Worm (Caenorhabditis elegans): ENCODE measurements around the gene K12H6.4.

The K12H6.4 gene

DNA sequence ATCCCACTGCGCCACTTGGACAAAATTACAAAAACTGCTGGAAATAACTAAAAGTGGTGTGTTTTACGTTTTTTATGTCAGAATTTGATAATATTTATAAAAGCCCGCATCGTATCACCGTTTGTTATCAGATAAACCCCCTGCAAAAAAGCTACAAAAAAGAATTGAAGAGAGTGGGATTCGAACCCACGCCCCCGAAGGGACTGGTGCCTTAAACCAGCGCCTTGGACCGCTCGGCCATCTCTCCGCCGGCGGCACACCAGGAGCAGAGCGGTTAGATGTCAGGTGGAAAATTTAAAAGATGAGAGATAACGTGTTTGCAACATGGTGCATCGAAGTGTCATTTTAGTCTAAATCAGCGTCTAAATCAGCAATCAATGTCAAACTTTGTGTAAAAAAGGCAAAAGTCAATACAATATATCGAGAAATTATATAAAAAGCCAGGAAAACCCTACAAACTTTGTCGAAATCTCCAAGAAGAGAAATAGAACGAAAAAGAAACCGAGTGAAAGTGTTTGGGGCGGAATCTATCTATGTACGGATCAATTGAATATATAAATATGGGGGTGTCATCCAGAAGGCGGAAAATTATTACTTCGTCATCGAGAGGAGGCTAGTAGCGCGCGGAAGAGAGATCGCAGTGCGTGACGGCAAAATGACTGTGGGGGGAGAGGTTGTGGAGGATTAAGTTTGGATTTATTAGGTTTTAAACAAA lies 37.5 kb upstream of the K12H6.4 start (continued):
- no peak for TF ChIP-seq gei-17 (GFP tag; optimal IDR thresholded peaks at IDR 0.05)
- TF ChIP-seq die-1 (tag; optimal IDR thresholded peaks at IDR 0.05): peak; percentile 73
- no peak for TF ChIP-seq atf-7 (tag; optimal IDR thresholded peaks at IDR 0.05)
- TF ChIP-seq lsl-1 (GFP tag; optimal IDR thresholded peaks at IDR 0.05): peak; percentile 45
- TF ChIP-seq mxl-1 (tag; optimal IDR thresholded peaks at IDR 0.05): no peak
- TF ChIP-seq rpc-1 (optimal IDR thresholded peaks at IDR 0.05): peak; percentile 63
- TF ChIP-seq rpc-1 (tag; optimal IDR thresholded peaks at IDR 0.05): peak; percentile 78
- no peak for TF ChIP-seq tbx-9 (tag; optimal IDR thresholded peaks at IDR 0.05; ENCODE audit: borderline replicate concordance)
- no peak for TF ChIP-seq Y67H2A.10 (GFP tag; conservative IDR thresholded peaks at IDR 0.05)
- TF ChIP-seq hrde-1 (tag; optimal IDR thresholded peaks at IDR 0.05; ENCODE audit: borderline replicate concordance): no peak
- TF ChIP-seq C06A6.2 (GFP tag; conservative IDR thresholded peaks at IDR 0.05): no peak
- TF ChIP-seq repo-1 (tag; optimal IDR thresholded peaks at IDR 0.05): no peak
- no peak for TF ChIP-seq snpc-3.4 (tag; optimal IDR thresholded peaks at IDR 0.05)
- no peak for TF ChIP-seq nhr-179 (tag; optimal IDR thresholded peaks at IDR 0.05)
- TF ChIP-seq mes-4 (tag; optimal IDR thresholded peaks at IDR 0.05): no peak
- TF ChIP-seq ets-4 (GFP tag; optimal IDR thresholded peaks at IDR 0.05): no peak
- no peak for TF ChIP-seq attf-6 (GFP tag; IDR thresholded peaks at IDR 0.05)
- TF ChIP-seq rcor-1 (GFP tag; IDR thresholded peaks at IDR 0.05): peak; percentile 39; the same call in 1 of the 2 replicates
- no peak for TF ChIP-seq ceh-79 (tag; optimal IDR thresholded peaks at IDR 0.05)
- TF ChIP-seq bed-2 (GFP tag; IDR thresholded peaks at IDR 0.05): no peak
- peak; percentile 83; the same call in 1 of the 2 replicates for TF ChIP-seq egl-44 (GFP tag; IDR thresholded peaks at IDR 0.05)
- no peak for TF ChIP-seq B0019.2 (GFP tag; conservative IDR thresholded peaks at IDR 0.05)
- no peak for TF ChIP-seq T07F8.4 (tag; optimal IDR thresholded peaks at IDR 0.05)
- no peak for TF ChIP-seq ceh-58 (GFP tag; IDR thresholded peaks at IDR 0.05)
- TF ChIP-seq ceh-100 (GFP tag; IDR thresholded peaks at IDR 0.05): no peak
- no peak for TF ChIP-seq ceh-27 (GFP tag; optimal IDR thresholded peaks at IDR 0.05)
- no peak for TF ChIP-seq dpl-1 (GFP tag; optimal IDR thresholded peaks at IDR 0.05)
- no peak for TF ChIP-seq akir-1 (GFP tag; optimal IDR thresholded peaks at IDR 0.05)
- peak; percentile 11 for TF ChIP-seq nhr-80 (tag; optimal IDR thresholded peaks at IDR 0.05)
- no peak for TF ChIP-seq cebp-1 (GFP tag; IDR thresholded peaks at IDR 0.05)
- TF ChIP-seq cebp-1 (tag; optimal IDR thresholded peaks at IDR 0.05): peak; percentile 40
- TF ChIP-seq C17E4.6 (GFP tag; IDR thresholded peaks at IDR 0.05): no peak
- no peak for TF ChIP-seq ztf-28 (GFP tag; IDR thresholded peaks at IDR 0.05)
- no peak for TF ChIP-seq tlf-1 (GFP tag; optimal IDR thresholded peaks at IDR 0.05)
- peak; percentile 26; the same call in 1 of the 2 replicates for TF ChIP-seq Y95B8A.8 (GFP tag; IDR thresholded peaks at IDR 0.05)
- TF ChIP-seq ZK185.1 (tag; optimal IDR thresholded peaks at IDR 0.05; ENCODE audit: poor library complexity, severe bottlenecking): no peak
- peak; percentile 61 for TF ChIP-seq zfh-2 (GFP tag; conservative IDR thresholded peaks at IDR 0.05)
- no peak for TF ChIP-seq F10E7.11 (tag; optimal IDR thresholded peaks at IDR 0.05)
- TF ChIP-seq mel-28 (tag; optimal IDR thresholded peaks at IDR 0.05; ENCODE audit: borderline replicate concordance): no peak
- no peak for TF ChIP-seq attf-5 (GFP tag; optimal IDR thresholded peaks at IDR 0.05)
- TF ChIP-seq dox-1 (GFP tag; IDR thresholded peaks at IDR 0.05): peak; percentile 57
- TF ChIP-seq K12H6.12 (tag; optimal IDR thresholded peaks at IDR 0.05): no peak
- TF ChIP-seq F55B11.4 (tag; optimal IDR thresholded peaks at IDR 0.05; ENCODE audit: borderline replicate concordance, insufficient read depth): no peak
- no peak for TF ChIP-seq ztf-22 (GFP tag; optimal IDR thresholded peaks at IDR 0.05)
- TF ChIP-seq F33H1.4 (GFP tag; IDR thresholded peaks at IDR 0.05): 0 out of 2 replicates have a peak, but pooled peaks have one; percentile 17
- peak in 1 of 2 experiments; percentile 11 for TF ChIP-seq let-607 (tag; optimal IDR thresholded peaks at IDR 0.05)
- TF ChIP-seq F39B2.1 (GFP tag; IDR thresholded peaks at IDR 0.05): no peak
- TF ChIP-seq unc-130 (GFP tag; optimal IDR thresholded peaks at IDR 0.05): no peak
